Comparison of ENCODE assay signal across 1 fruit fly cellular context in the genomic region with DNA sequence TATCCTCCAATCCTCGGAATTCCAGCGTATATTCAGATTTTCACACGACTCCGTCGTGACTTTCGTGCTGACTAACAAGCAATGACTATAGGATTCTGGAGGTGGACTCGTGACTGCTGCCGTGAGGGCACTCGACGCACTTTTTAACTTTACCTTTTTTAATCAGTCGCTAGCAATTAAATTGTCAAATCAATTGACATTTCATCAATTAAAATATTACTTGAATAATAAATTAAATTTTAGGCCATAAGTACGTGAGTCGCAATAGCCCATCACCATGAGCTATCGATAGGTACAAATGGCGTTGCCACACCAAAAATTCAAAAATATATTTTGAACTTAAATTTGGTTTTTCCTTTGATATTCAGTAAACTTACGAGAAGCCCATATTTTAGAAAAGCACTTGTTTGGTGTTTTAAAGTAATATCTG.
A peak's percentile ranks its signal among the peaks of the same experiment; 100 is the strongest.
TF ChIP-seq lines count a peak whose summit lies in the region.

A gene (minus strand): TSS at position 87 of the 430 bp plus-strand sequence.

TF ChIP-seq in whole organism, embryonic, 481 proteins besides CTCF, POLR2A, EP300 and RAD21 (continued from another document and continues in another):
- TF ChIP-seq CG13123 (GFP tag; optimal IDR thresholded peaks at IDR 0.05; lab: Kevin White, UChicago) = peak; percentile 86
- peak; percentile 68 for TF ChIP-seq CG8388 (GFP tag; optimal IDR thresholded peaks at IDR 0.05; lab: Kevin White, UChicago)
- peak; percentile 84 for TF ChIP-seq psq (GFP tag; optimal IDR thresholded peaks at IDR 0.05; lab: Kevin White, UChicago)
- peak; percentile 82 for TF ChIP-seq Hand (GFP tag; optimal IDR thresholded peaks at IDR 0.05; lab: Kevin White, UChicago)
- TF ChIP-seq pum (GFP tag; optimal IDR thresholded peaks at IDR 0.05; lab: Kevin White, UChicago) = peak; percentile 96
- peak; percentile 96 for TF ChIP-seq otp (GFP tag; IDR thresholded peaks at IDR 0.05; lab: Robert Waterston, UW)
- no peak for TF ChIP-seq CG15479 (GFP tag; optimal IDR thresholded peaks at IDR 0.05; lab: Kevin White, UChicago)
- peak; percentile 61 for TF ChIP-seq CG7987 (GFP tag; optimal IDR thresholded peaks at IDR 0.05; lab: Kevin White, UChicago)
- peak; percentile 84 for TF ChIP-seq CG15696 (tag; optimal IDR thresholded peaks at IDR 0.05; lab: Kevin White, UChicago)
- TF ChIP-seq Sox102F (GFP tag; optimal IDR thresholded peaks at IDR 0.05; lab: Kevin White, UChicago) = peak; percentile 97
- peak; percentile 47 for TF ChIP-seq CG17802 (tag; optimal IDR thresholded peaks at IDR 0.05; lab: Kevin White, UChicago)
- peak; percentile 92 for TF ChIP-seq slp2 (GFP tag; optimal IDR thresholded peaks at IDR 0.05; lab: Kevin White, UChicago)
- peak; percentile 88 for TF ChIP-seq dysf (GFP tag; IDR thresholded peaks at IDR 0.05; lab: Robert Waterston, UW)
- peak; percentile 80 for TF ChIP-seq Nf-YB (GFP tag; optimal IDR thresholded peaks at IDR 0.05; lab: Kevin White, UChicago)
- peak; percentile 51; the same call in 1 of the 2 replicates for TF ChIP-seq Doc2 (GFP tag; IDR thresholded peaks at IDR 0.05; lab: Robert Waterston, UW)
- peak; percentile 38 for TF ChIP-seq mirr (GFP tag; optimal IDR thresholded peaks at IDR 0.05; lab: Kevin White, UChicago)
- peak; percentile 93 for TF ChIP-seq CHES-1-like (GFP tag; optimal IDR thresholded peaks at IDR 0.05; lab: Kevin White, UChicago)
- no peak for TF ChIP-seq D (optimal IDR thresholded peaks at IDR 0.05; lab: Kevin White, UChicago)
- TF ChIP-seq D (GFP tag; optimal IDR thresholded peaks at IDR 0.05; lab: Kevin White, UChicago) = peak; percentile 80
- TF ChIP-seq chn (GFP tag; optimal IDR thresholded peaks at IDR 0.05; lab: Kevin White, UChicago) = peak; percentile 95
- TF ChIP-seq CG2889 (GFP tag; IDR thresholded peaks at IDR 0.05; lab: Robert Waterston, UW) = peak; percentile 93
- TF ChIP-seq CG15269 (tag; optimal IDR thresholded peaks at IDR 0.05; lab: Kevin White, UChicago) = peak; percentile 81
- TF ChIP-seq chif (GFP tag; optimal IDR thresholded peaks at IDR 0.05; lab: Kevin White, UChicago) = peak; percentile 94
- TF ChIP-seq tap (tag; optimal IDR thresholded peaks at IDR 0.05; lab: Kevin White, UChicago) = peak; percentile 39
- TF ChIP-seq Rfx (GFP tag; IDR thresholded peaks at IDR 0.05; lab: Robert Waterston, UW) = peak; percentile 94
- peak; percentile 100 for TF ChIP-seq sna (GFP tag; IDR thresholded peaks at IDR 0.05; lab: Robert Waterston, UW; ENCODE audit: partially characterized antibody)
- TF ChIP-seq CG31441 (GFP tag; IDR thresholded peaks at IDR 0.05; lab: Robert Waterston, UW) = peak; percentile 75
- peak; percentile 87 for TF ChIP-seq phol (tag; optimal IDR thresholded peaks at IDR 0.05; lab: Kevin White, UChicago)
- no peak for TF ChIP-seq TFAM (GFP tag; optimal IDR thresholded peaks at IDR 0.05; lab: Kevin White, UChicago)
- peak; percentile 80 for TF ChIP-seq CG15073 (GFP tag; optimal IDR thresholded peaks at IDR 0.05; lab: Kevin White, UChicago)
- TF ChIP-seq CG4707 (GFP tag; optimal IDR thresholded peaks at IDR 0.05; lab: Kevin White, UChicago) = peak; percentile 42
- TF ChIP-seq CG14965 (GFP tag; optimal IDR thresholded peaks at IDR 0.05; lab: Kevin White, UChicago; ENCODE audit: borderline replicate concordance) = no peak
- peak; percentile 88 for TF ChIP-seq H15 (GFP tag; IDR thresholded peaks at IDR 0.05; lab: Robert Waterston, UW)
- TF ChIP-seq dm (GFP tag; optimal IDR thresholded peaks at IDR 0.05; lab: Kevin White, UChicago) = peak; percentile 92
- TF ChIP-seq CG9876 (GFP tag; optimal IDR thresholded peaks at IDR 0.05; lab: Kevin White, UChicago) = peak; percentile 87
- TF ChIP-seq CG12769 (tag; optimal IDR thresholded peaks at IDR 0.05; lab: Kevin White, UChicago) = peak; percentile 84
- peak; percentile 90 for TF ChIP-seq CG3726 (GFP tag; IDR thresholded peaks at IDR 0.05; lab: Robert Waterston, UW)
- TF ChIP-seq Awh (GFP tag; IDR thresholded peaks at IDR 0.05; lab: Robert Waterston, UW) = peak; percentile 80
- peak; percentile 98 for TF ChIP-seq Med (GFP tag; lab: Kevin White, UChicago)
- no peak for TF ChIP-seq Lpt (GFP tag; optimal IDR thresholded peaks at IDR 0.05; lab: Kevin White, UChicago)
- TF ChIP-seq GATAe (GFP tag; conservative IDR thresholded peaks at IDR 0.05; lab: Robert Waterston, UW) = peak; percentile 41; the same call in 1 of the 2 replicates
- peak; percentile 100 for TF ChIP-seq Dll (GFP tag; IDR thresholded peaks at IDR 0.05; lab: Robert Waterston, UW; ENCODE audit: partially characterized antibody)
- peak; percentile 95 for TF ChIP-seq nerfin-2 (GFP tag; IDR thresholded peaks at IDR 0.05; lab: Robert Waterston, UW; ENCODE audit: partially characterized antibody)
- peak; percentile 88 for TF ChIP-seq gro (GFP tag; optimal IDR thresholded peaks at IDR 0.05; lab: Kevin White, UChicago)
- no peak for TF ChIP-seq BtbVII (GFP tag; optimal IDR thresholded peaks at IDR 0.05; lab: Kevin White, UChicago)
- peak; percentile 97 for TF ChIP-seq CG16815 (GFP tag; optimal IDR thresholded peaks at IDR 0.05; lab: Kevin White, UChicago)
- peak; percentile 67 for TF ChIP-seq Nf-YA (GFP tag; IDR thresholded peaks at IDR 0.05; lab: Robert Waterston, UW)
- peak; percentile 91 for TF ChIP-seq chm (GFP tag; IDR thresholded peaks at IDR 0.05; lab: Robert Waterston, UW)
- TF ChIP-seq lab (GFP tag; optimal IDR thresholded peaks at IDR 0.05; lab: Kevin White, UChicago) = peak; percentile 81
- peak; percentile 94 for TF ChIP-seq MBD-R2 (GFP tag; IDR thresholded peaks at IDR 0.05; lab: Robert Waterston, UW)
- peak; percentile 97 for TF ChIP-seq HmgZ (tag; optimal IDR thresholded peaks at IDR 0.05; lab: Kevin White, UChicago)
- peak; percentile 10 for TF ChIP-seq CG8359 (GFP tag; optimal IDR thresholded peaks at IDR 0.05; lab: Kevin White, UChicago; ENCODE audit: borderline replicate concordance)
- peak; percentile 89 for TF ChIP-seq nmo (GFP tag; optimal IDR thresholded peaks at IDR 0.05; lab: Kevin White, UChicago)
- peak; percentile 62 for TF ChIP-seq emc (GFP tag; optimal IDR thresholded peaks at IDR 0.05; lab: Kevin White, UChicago)
- TF ChIP-seq Side (GFP tag; optimal IDR thresholded peaks at IDR 0.05; lab: Kevin White, UChicago) = peak; percentile 91
- TF ChIP-seq zen2 (GFP tag; IDR thresholded peaks at IDR 0.05; lab: Robert Waterston, UW; ENCODE audit: partially characterized antibody) = peak; percentile 98; the same call in 2 of the 3 replicates
- TF ChIP-seq CG1602 (GFP tag; optimal IDR thresholded peaks at IDR 0.05; lab: Kevin White, UChicago) = peak; percentile 94
- peak; percentile 98 for TF ChIP-seq az2 (GFP tag; optimal IDR thresholded peaks at IDR 0.05; lab: Kevin White, UChicago)
- peak; percentile 91 for TF ChIP-seq pnt (GFP tag; optimal IDR thresholded peaks at IDR 0.05; lab: Kevin White, UChicago)
- TF ChIP-seq Hmr (GFP tag; optimal IDR thresholded peaks at IDR 0.05; lab: Kevin White, UChicago) = peak; percentile 97
- peak; percentile 82 for TF ChIP-seq CG10959 (GFP tag; IDR thresholded peaks at IDR 0.05; lab: Robert Waterston, UW)
- peak; percentile 68 for TF ChIP-seq CG2875 (GFP tag; optimal IDR thresholded peaks at IDR 0.05; lab: Kevin White, UChicago)
- peak; percentile 91 for TF ChIP-seq tgo (GFP tag; IDR thresholded peaks at IDR 0.05; lab: Robert Waterston, UW)
- TF ChIP-seq CG9932 (GFP tag; IDR thresholded peaks at IDR 0.05; lab: Robert Waterston, UW) = peak; percentile 98
- TF ChIP-seq CG17359 (tag; optimal IDR thresholded peaks at IDR 0.05; lab: Kevin White, UChicago) = peak; percentile 78
- peak; percentile 62 for TF ChIP-seq onecut (GFP tag; IDR thresholded peaks at IDR 0.05; lab: Robert Waterston, UW)
- TF ChIP-seq sima (GFP tag; optimal IDR thresholded peaks at IDR 0.05; lab: Kevin White, UChicago) = peak; percentile 56
- no peak for TF ChIP-seq exex (tag; optimal IDR thresholded peaks at IDR 0.05; lab: Kevin White, UChicago)
- TF ChIP-seq seq (GFP tag; IDR thresholded peaks at IDR 0.05; lab: Robert Waterston, UW) = peak; percentile 83
- 0 out of 2 replicates have a peak, but pooled peaks have one; percentile 49 for TF ChIP-seq gt (GFP tag; IDR thresholded peaks at IDR 0.05; lab: Robert Waterston, UW)
- TF ChIP-seq CG13624 (GFP tag; optimal IDR thresholded peaks at IDR 0.05; lab: Kevin White, UChicago) = peak; percentile 87
- peak; percentile 67 for TF ChIP-seq tup (GFP tag; optimal IDR thresholded peaks at IDR 0.05; lab: Kevin White, UChicago)
- peak; percentile 66 for TF ChIP-seq CG4328 (GFP tag; optimal IDR thresholded peaks at IDR 0.05; lab: Kevin White, UChicago)
- peak; percentile 82 for TF ChIP-seq CG4282 (GFP tag; optimal IDR thresholded peaks at IDR 0.05; lab: Kevin White, UChicago)
- TF ChIP-seq fru (optimal IDR thresholded peaks at IDR 0.05; lab: Kevin White, UChicago) = no peak
- peak; percentile 90 for TF ChIP-seq CG14050 (GFP tag; IDR thresholded peaks at IDR 0.05; lab: Robert Waterston, UW)
- TF ChIP-seq kni (GFP tag; optimal IDR thresholded peaks at IDR 0.05; lab: Kevin White, UChicago) = peak; percentile 30
- peak; percentile 53; the same call in 1 of the 2 replicates for TF ChIP-seq toy (GFP tag; IDR thresholded peaks at IDR 0.05; lab: Robert Waterston, UW)
- peak; percentile 97 for TF ChIP-seq Opbp (GFP tag; IDR thresholded peaks at IDR 0.05; lab: Robert Waterston, UW; ENCODE audit: partially characterized antibody)
- peak; percentile 86 for TF ChIP-seq sens-2 (GFP tag; IDR thresholded peaks at IDR 0.05; lab: Robert Waterston, UW)
- TF ChIP-seq vvl (GFP tag; IDR thresholded peaks at IDR 0.05; lab: Robert Waterston, UW) = peak; percentile 93
- peak; percentile 95 for TF ChIP-seq CG9609 (GFP tag; optimal IDR thresholded peaks at IDR 0.05; lab: Kevin White, UChicago)
- peak; percentile 38 to 96 for TF ChIP-seq bsh (GFP tag; optimal IDR thresholded peaks at IDR 0.05; lab: Kevin White, UChicago)
- peak; percentile 84 for TF ChIP-seq repo (GFP tag; optimal IDR thresholded peaks at IDR 0.05; lab: Kevin White, UChicago)
- peak; percentile 84 for TF ChIP-seq ewg (GFP tag; optimal IDR thresholded peaks at IDR 0.05; lab: Kevin White, UChicago)
- peak; percentile 96 for TF ChIP-seq tin (GFP tag; optimal IDR thresholded peaks at IDR 0.05; lab: Kevin White, UChicago)
- peak; percentile 77 for TF ChIP-seq zen (tag; optimal IDR thresholded peaks at IDR 0.05; lab: Kevin White, UChicago)
- TF ChIP-seq nom (GFP tag; optimal IDR thresholded peaks at IDR 0.05; lab: Kevin White, UChicago) = peak; percentile 38
- peak; percentile 93 for TF ChIP-seq CG8924 (tag; optimal IDR thresholded peaks at IDR 0.05; lab: Kevin White, UChicago)
- peak; percentile 91 for TF ChIP-seq Aef1 (GFP tag; IDR thresholded peaks at IDR 0.05; lab: Robert Waterston, UW)
- TF ChIP-seq prd (optimal IDR thresholded peaks at IDR 0.05; lab: Kevin White, UChicago) = no peak
- TF ChIP-seq prd (GFP tag; IDR thresholded peaks at IDR 0.05; lab: Robert Waterston, UW) = peak; percentile 95
- peak; percentile 72 for TF ChIP-seq Gsc (GFP tag; IDR thresholded peaks at IDR 0.05; lab: Robert Waterston, UW)
- TF ChIP-seq sisA (GFP tag; IDR thresholded peaks at IDR 0.05; lab: Robert Waterston, UW) = peak; percentile 96
- TF ChIP-seq CG7963 (GFP tag; IDR thresholded peaks at IDR 0.05; lab: Robert Waterston, UW; ENCODE audit: partially characterized antibody) = peak; percentile 93
- no peak for TF ChIP-seq usp (GFP tag; optimal IDR thresholded peaks at IDR 0.05; lab: Kevin White, UChicago)
- TF ChIP-seq al (GFP tag; IDR thresholded peaks at IDR 0.05; lab: Robert Waterston, UW) = peak; percentile 96
- TF ChIP-seq CG6813 (GFP tag; optimal IDR thresholded peaks at IDR 0.05; lab: Kevin White, UChicago) = no peak
- TF ChIP-seq CG31224 (GFP tag; IDR thresholded peaks at IDR 0.05; lab: Robert Waterston, UW) = peak; percentile 86
- peak; percentile 61 for TF ChIP-seq Neu2 (GFP tag; optimal IDR thresholded peaks at IDR 0.05; lab: Kevin White, UChicago; ENCODE audit: borderline replicate concordance)
- TF ChIP-seq gfzf (GFP tag; optimal IDR thresholded peaks at IDR 0.05; lab: Kevin White, UChicago) = peak; percentile 12
- peak; percentile 65 for TF ChIP-seq CG12299 (tag; optimal IDR thresholded peaks at IDR 0.05; lab: Kevin White, UChicago)
- peak; percentile 90 for TF ChIP-seq CG11085 (GFP tag; IDR thresholded peaks at IDR 0.05; lab: Robert Waterston, UW)
- TF ChIP-seq Camta (GFP tag; optimal IDR thresholded peaks at IDR 0.05; lab: Kevin White, UChicago) = peak; percentile 89
- peak; percentile 76; the same call in 2 of the 3 replicates for TF ChIP-seq sr (GFP tag; IDR thresholded peaks at IDR 0.05; lab: Robert Waterston, UW)
- TF ChIP-seq CG8290 (GFP tag; optimal IDR thresholded peaks at IDR 0.05; lab: Kevin White, UChicago) = peak; percentile 89
- TF ChIP-seq CG8290 (tag; optimal IDR thresholded peaks at IDR 0.05; lab: Kevin White, UChicago) = peak; percentile 69 to 92
- TF ChIP-seq Atf-2 (GFP tag; optimal IDR thresholded peaks at IDR 0.05; lab: Kevin White, UChicago) = peak; percentile 90
- TF ChIP-seq nau (GFP tag; optimal IDR thresholded peaks at IDR 0.05; lab: Kevin White, UChicago) = no peak
- peak; percentile 75 for TF ChIP-seq CG3281 (GFP tag; optimal IDR thresholded peaks at IDR 0.05; lab: Kevin White, UChicago)
- TF ChIP-seq Sry-β (GFP tag; optimal IDR thresholded peaks at IDR 0.05; lab: Kevin White, UChicago) = no peak
- TF ChIP-seq danr (GFP tag; IDR thresholded peaks at IDR 0.05; lab: Robert Waterston, UW) = peak; percentile 92
- no peak for TF ChIP-seq lov (optimal IDR thresholded peaks at IDR 0.05; lab: Kevin White, UChicago)
- peak; percentile 83; the same call in 2 of the 3 replicates for TF ChIP-seq lov (GFP tag; IDR thresholded peaks at IDR 0.05; lab: Robert Waterston, UW)
- peak; percentile 82 for TF ChIP-seq CG11504 (tag; optimal IDR thresholded peaks at IDR 0.05; lab: Kevin White, UChicago)
- TF ChIP-seq jing (GFP tag; optimal IDR thresholded peaks at IDR 0.05; lab: Kevin White, UChicago) = peak; percentile 68
- TF ChIP-seq Xbp1 (GFP tag; optimal IDR thresholded peaks at IDR 0.05; lab: Kevin White, UChicago) = peak; percentile 93
- TF ChIP-seq gsb (GFP tag; IDR thresholded peaks at IDR 0.05; lab: Robert Waterston, UW) = peak; percentile 74
- TF ChIP-seq CG8765 (GFP tag; IDR thresholded peaks at IDR 0.05; lab: Robert Waterston, UW) = peak; percentile 92
- peak; percentile 90 for TF ChIP-seq CG17385 (GFP tag; optimal IDR thresholded peaks at IDR 0.05; lab: Kevin White, UChicago)
- peak; percentile 52 for TF ChIP-seq CG10565 (GFP tag; optimal IDR thresholded peaks at IDR 0.05; lab: Kevin White, UChicago)
- TF ChIP-seq CG4820 (GFP tag; optimal IDR thresholded peaks at IDR 0.05; lab: Kevin White, UChicago) = peak; percentile 74
- no peak for TF ChIP-seq Kr (GFP tag; optimal IDR thresholded peaks at IDR 0.05; lab: Kevin White, UChicago)
- TF ChIP-seq stwl (tag; optimal IDR thresholded peaks at IDR 0.05; lab: Kevin White, UChicago) = peak; percentile 72
- TF ChIP-seq trem (tag; optimal IDR thresholded peaks at IDR 0.05; lab: Kevin White, UChicago) = peak; percentile 79
